Fruit fly (Drosophila melanogaster) whole organism, prepupa: Measurements from ENCODE around the gene RluA-1.

Experiments
- CG1621 ChIP-seq: fragments of 200-800 bp; sonication (Bioruptor generic); optimal IDR thresholded peaks from 3 replicates; lab custom pipeline; 2018; ENCODE audit warnings: missing biosample characterization, mild to moderate bottlenecking, missing genetic modification characterization
- CG32006 ChIP-seq: fragments of 200-800 bp; sonication (Bioruptor generic); optimal IDR thresholded peaks from 3 replicates; lab custom pipeline; 2017; ENCODE audit warnings: missing biosample characterization, mild to moderate bottlenecking, missing genetic modification characterization
- Hr38 ChIP-seq: sonication (Bioruptor generic); optimal IDR thresholded peaks from 2 replicates; lab custom pipeline; 2016; ENCODE audit warnings: missing biosample characterization, missing genetic modification characterization
- Lpt ChIP-seq: fragments of 200-800 bp; sonication (Bioruptor generic); optimal IDR thresholded peaks from 3 replicates; lab custom pipeline; 2016; ENCODE audit warnings: missing biosample characterization, missing genetic modification characterization
- fd59A ChIP-seq: fragments of 200-800 bp; sonication (Bioruptor generic); optimal IDR thresholded peaks from 2 replicates; lab custom pipeline; 2017; ENCODE audit warnings: missing biosample characterization, mild to moderate bottlenecking, missing genetic modification characterization, missing genetic modification reagents
- salr ChIP-seq, 2 experiments: fragments of 200-800 bp; sonication (Bioruptor generic); optimal IDR thresholded peaks; 3 replicates each; lab custom pipeline; 2016 to 2018; ENCODE audit warnings: missing biosample characterization in 2 of 2, missing genetic modification characterization in 2 of 2, mild to moderate bottlenecking in 1 of 2
- svp ChIP-seq: fragments of 200-800 bp; sonication (Bioruptor generic); peaks from one replicate; lab custom pipeline; 2016; ENCODE audit warnings: missing biosample characterization, missing genetic modification characterization
- topi ChIP-seq: fragments of 200-800 bp; sonication (Bioruptor generic); optimal IDR thresholded peaks from 3 replicates; lab custom pipeline; 2016; ENCODE audit warnings: missing biosample characterization, missing genetic modification characterization

DNA sequence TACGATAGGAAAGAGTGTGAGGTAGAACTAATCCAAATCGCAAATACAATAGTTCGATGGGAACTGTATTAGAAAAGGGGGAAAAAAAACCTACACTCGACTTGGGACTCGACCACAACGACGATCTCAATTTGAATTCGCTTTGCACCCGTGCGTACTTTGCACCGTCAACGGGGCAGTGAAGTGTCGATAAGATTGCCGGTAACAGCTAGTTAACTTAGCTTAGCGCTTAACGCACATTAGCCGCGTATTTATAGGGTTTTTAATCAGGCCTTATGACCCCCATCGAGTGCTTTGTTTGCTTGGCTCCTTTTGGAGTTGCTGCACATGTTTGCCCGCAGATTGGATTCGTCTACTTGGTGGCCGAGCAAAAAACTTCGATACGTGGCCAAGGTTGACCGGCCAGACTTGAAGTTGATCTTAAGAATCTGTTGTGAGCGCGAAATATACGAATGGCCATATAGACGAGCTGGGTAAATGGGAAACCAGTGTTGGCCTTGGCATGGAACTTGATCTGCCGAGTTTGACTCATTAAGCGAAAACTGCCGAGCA lies 40.5 kb upstream of the RluA-1 start:
- TF ChIP-seq topi (no peak), CG32006 (GFP tag; lab: Kevin White, UChicago) (no peak), fd59A (GFP tag; lab: Kevin White, UChicago) (no peak), Lpt (GFP tag; lab: Kevin White, UChicago) (no peak), Hr38 (GFP tag; lab: Kevin White, UChicago) (no peak), CG1621 (tag; lab: Kevin White, UChicago) (no peak), salr (GFP tag; optimal IDR thresholded peaks at IDR 0.05; lab: Kevin White, UChicago) (no peak), svp (GFP tag; lab: Kevin White, UChicago) (no peak)
